Worm (Caenorhabditis elegans) whole organism, L4/young adult: ENCODE data around the gene Y75B12B.11.
A peak's percentile ranks its signal among the peaks of the same experiment; 100 is the strongest.
"Not testable (repeated sequence)": the region's sequence is repeated elsewhere in the genome, so short reads cannot be mapped to it uniquely, and the experiment has no call there.

ENCODE experiments used
- W03F9.2 ChIP-seq: fragments of 150-350 bp; optimal IDR thresholded peaks from 2 replicates; lab custom pipeline; 2014; ENCODE audit warnings: missing biosample characterization, missing genetic modification characterization
- dao-5 ChIP-seq: sonication (generic microtip); optimal IDR thresholded peaks from 2 replicates; lab custom pipeline; 2016; ENCODE audit warnings: missing genotype, missing genetic modification characterization, moderate library complexity, missing compliant biosample characterization
- him-1 ChIP-seq: sonication (generic microtip); optimal IDR thresholded peaks from 2 replicates; lab custom pipeline; 2016; ENCODE audit warnings: missing genotype, missing genetic modification reagents, missing genetic modification characterization, missing compliant biosample characterization

Gene Y75B12B.11

ce11 chrV:15181899-15182298 is 9.2 kb upstream of the Y75B12B.11 start:
- no peak for TF ChIP-seq dao-5 (tag; lab: Kevin White, UChicago)
- TF ChIP-seq W03F9.2 (tag; lab: Kevin White, UChicago): no peak
- TF ChIP-seq him-1: no peak

- no peak for TF ChIP-seq him-1
- TF ChIP-seq W03F9.2 (tag; lab: Kevin White, UChicago): no peak
- no peak for TF ChIP-seq dao-5 (tag; lab: Kevin White, UChicago)
These were observed 8.7 kb upstream of the Y75B12B.11 start, which contains the start of gene fbxa-84 for ce11 chrV:15182407-15182806. Gene fbxa-84, plus strand, starts transcription at chrV:15182440.

ce11 chrV:15184097-15185040 is 6.7 kb upstream of the Y75B12B.11 start, which contains the start of gene Y75B12B.1:
Gene Y75B12B.1, plus strand, starts transcription at chrV:15184699.
- TF ChIP-seq him-1 (no peak), W03F9.2 (tag; lab: Kevin White, UChicago) (peak; percentile 52), dao-5 (tag; lab: Kevin White, UChicago) (no peak)

- TF ChIP-seq him-1 (no peak), dao-5 (tag; lab: Kevin White, UChicago) (no peak), W03F9.2 (tag; lab: Kevin White, UChicago) (no peak)
These were observed 4.7 kb upstream of the Y75B12B.11 start, which contains the start of gene Y75B12B.3 for ce11 chrV:15186259-15186927. Gene Y75B12B.3, minus strand, starts transcription at chrV:15186279.

ce11 chrV:15187083-15188057 is 3.7 kb upstream of the Y75B12B.11 start, which contains the start of the genes cyn-7 and bath-36:
Gene cyn-7, minus strand, starts transcription at chrV:15187378.
Gene bath-36, plus strand, starts transcription at chrV:15187888.
- TF ChIP-seq W03F9.2 (tag; lab: Kevin White, UChicago): peak; percentile 51
- TF ChIP-seq dao-5 (tag; lab: Kevin White, UChicago): no peak

- TF ChIP-seq dao-5 (tag; lab: Kevin White, UChicago): no peak
- TF ChIP-seq him-1: no peak
- TF ChIP-seq W03F9.2 (tag; lab: Kevin White, UChicago): peak; percentile 92
These were observed 1.5 kb upstream of the Y75B12B.11 start, which contains the start of gene cyn-3 for ce11 chrV:15189567-15189966. Gene cyn-3, plus strand, starts transcription at chrV:15189927.

- TF ChIP-seq W03F9.2 (tag; lab: Kevin White, UChicago) (no peak), him-1 (no peak), dao-5 (tag; lab: Kevin White, UChicago) (no peak)
These were observed 875 bp downstream of the Y75B12B.11 start for ce11 chrV:15191971-15192370.

- TF ChIP-seq W03F9.2 (tag; lab: Kevin White, UChicago) (no peak), dao-5 (tag; lab: Kevin White, UChicago) (no peak), him-1 (no peak)
These were observed 1.3 kb downstream of the Y75B12B.11 start, which contains the start of gene plc-2 for ce11 chrV:15192377-15192776. Gene plc-2, plus strand, starts transcription at chrV:15192572.

- TF ChIP-seq him-1: no peak
- no peak for TF ChIP-seq dao-5 (tag; lab: Kevin White, UChicago)
- TF ChIP-seq W03F9.2 (tag; lab: Kevin White, UChicago): no peak
These were observed 2.8 kb downstream of the Y75B12B.11 start, which contains the start of gene Y75B12B.13 for ce11 chrV:15193909-15194308. Gene Y75B12B.13, minus strand, starts transcription at chrV:15194009.

ce11 chrV:15197955-15198354 is 6.9 kb downstream of the Y75B12B.11 start, which contains the start of gene srw-1:
Gene srw-1, plus strand, starts transcription at chrV:15198255.
- TF ChIP-seq dao-5 (tag; lab: Kevin White, UChicago) (no peak), him-1 (no peak), W03F9.2 (tag; lab: Kevin White, UChicago) (no peak)

ce11 chrV:15199768-15200167 is 8.7 kb downstream of the Y75B12B.11 start, which contains the start of gene Y75B12B.10:
Gene Y75B12B.10, plus strand, starts transcription at chrV:15200068.
- no peak for TF ChIP-seq W03F9.2 (tag; lab: Kevin White, UChicago)

- TF ChIP-seq W03F9.2 (tag; lab: Kevin White, UChicago); him-1; dao-5 (tag; lab: Kevin White, UChicago): not testable (repeated sequence)
These were observed 16.6 kb downstream of the Y75B12B.11 start, which contains the start of gene C41G6.12 for ce11 chrV:15207681-15208080. Gene C41G6.12, minus strand, starts transcription at chrV:15207781.
